Fruit fly (Drosophila melanogaster): ENCODE measurements around the gene CG15169.

CG15169 gene

dm6 chr2L:18968370-18969105 is 22.3 kb upstream of the CG15169 start, which contains the start of the genes Nak and Tango6 (continued):
- peak; percentile 62 for TF ChIP-seq CG13775 (GFP tag; optimal IDR thresholded peaks at IDR 0.05)
- TF ChIP-seq ash1 (GFP tag; optimal IDR thresholded peaks at IDR 0.05), result no peak
- peak; percentile 26 for TF ChIP-seq bab2 (GFP tag; optimal IDR thresholded peaks at IDR 0.05)
- no peak for TF ChIP-seq Fer3 (tag; optimal IDR thresholded peaks at IDR 0.05)
- TF ChIP-seq unc-4 (GFP tag; IDR thresholded peaks at IDR 0.05; ENCODE audit: partially characterized antibody), result peak; percentile 96
- no peak for TF ChIP-seq emc (GFP tag; optimal IDR thresholded peaks at IDR 0.05)
- TF ChIP-seq Antp (GFP tag; optimal IDR thresholded peaks at IDR 0.05), result peak; percentile 6
- TF ChIP-seq HHEX (GFP tag; optimal IDR thresholded peaks at IDR 0.05), result no peak
- no peak for TF ChIP-seq eve (GFP tag; optimal IDR thresholded peaks at IDR 0.05)
- TF ChIP-seq mirr (GFP tag; optimal IDR thresholded peaks at IDR 0.05), result no peak
- TF ChIP-seq Sry-β (GFP tag; optimal IDR thresholded peaks at IDR 0.05), result peak; percentile 83
- TF ChIP-seq fd3F (GFP tag; optimal IDR thresholded peaks at IDR 0.05), result no peak
- no peak for TF ChIP-seq ab (GFP tag; optimal IDR thresholded peaks at IDR 0.05)
- peak; percentile 59 for TF ChIP-seq ftz-f1 (GFP tag; optimal IDR thresholded peaks at IDR 0.05)
- TF ChIP-seq CHES-1-like (GFP tag; optimal IDR thresholded peaks at IDR 0.05), result peak; percentile 48
- peak; percentile 90 for TF ChIP-seq hkb (optimal IDR thresholded peaks at IDR 0.05)
- no peak for TF ChIP-seq hkb (GFP tag; IDR thresholded peaks at IDR 0.05)
- no peak for TF ChIP-seq Usf (GFP tag; optimal IDR thresholded peaks at IDR 0.05)
- peak; percentile 50 for TF ChIP-seq CG9932 (GFP tag; IDR thresholded peaks at IDR 0.05)
- no peak for TF ChIP-seq CG11560 (tag; IDR thresholded peaks at IDR 0.05)
- no peak for TF ChIP-seq Drgx (GFP tag; IDR thresholded peaks at IDR 0.05)
- no peak for TF ChIP-seq CG15696 (tag; optimal IDR thresholded peaks at IDR 0.05)
- no peak for TF ChIP-seq CG15011 (GFP tag; optimal IDR thresholded peaks at IDR 0.05)
- no peak for TF ChIP-seq Rx (GFP tag; IDR thresholded peaks at IDR 0.05)
- TF ChIP-seq tna (GFP tag; IDR thresholded peaks at IDR 0.05; ENCODE audit: partially characterized antibody), result peak; percentile 79
- TF ChIP-seq Xbp1 (GFP tag; optimal IDR thresholded peaks at IDR 0.05), result peak; percentile 23
- no peak for TF ChIP-seq yki (optimal IDR thresholded peaks at IDR 0.05)
- TF ChIP-seq Dip3 (GFP tag; optimal IDR thresholded peaks at IDR 0.05), result peak; percentile 39
- TF ChIP-seq sens (GFP tag), result peak; percentile 89
- no peak for TF ChIP-seq Dip2 (GFP tag; IDR thresholded peaks at IDR 0.05)
- TF ChIP-seq Fer2 (tag; optimal IDR thresholded peaks at IDR 0.05), result no peak
- TF ChIP-seq CG15601 (tag; optimal IDR thresholded peaks at IDR 0.05), result peak; percentile 50
- peak; percentile 76 for TF ChIP-seq ewg (GFP tag; optimal IDR thresholded peaks at IDR 0.05)
- no peak for TF ChIP-seq Kr (GFP tag; optimal IDR thresholded peaks at IDR 0.05)
- peak; percentile 63 for TF ChIP-seq CG2712 (tag; optimal IDR thresholded peaks at IDR 0.05)
- TF ChIP-seq Oli (tag; optimal IDR thresholded peaks at IDR 0.05), result no peak
- TF ChIP-seq shn (GFP tag; optimal IDR thresholded peaks at IDR 0.05), result peak; percentile 23
- no peak for TF ChIP-seq bcd (GFP tag; optimal IDR thresholded peaks at IDR 0.05)
- no peak for TF ChIP-seq jigr1 (GFP tag; IDR thresholded peaks at IDR 0.05)
- TF ChIP-seq sd (tag; optimal IDR thresholded peaks at IDR 0.05), result peak; percentile 36
- TF ChIP-seq gcm2 (GFP tag; optimal IDR thresholded peaks at IDR 0.05), result no peak
- TF ChIP-seq CG15269 (tag; optimal IDR thresholded peaks at IDR 0.05), result peak; percentile 20
- no peak for TF ChIP-seq CG4282 (GFP tag; optimal IDR thresholded peaks at IDR 0.05)
- TF ChIP-seq gro (GFP tag; optimal IDR thresholded peaks at IDR 0.05), result peak; percentile 15
- TF ChIP-seq ham (GFP tag; IDR thresholded peaks at IDR 0.05), result no peak
- no peak for TF ChIP-seq tgo (GFP tag; IDR thresholded peaks at IDR 0.05)
- peak; percentile 81 for TF ChIP-seq stwl (tag; optimal IDR thresholded peaks at IDR 0.05)
- TF ChIP-seq crc (GFP tag; optimal IDR thresholded peaks at IDR 0.05), result no peak
- TF ChIP-seq corto (GFP tag; optimal IDR thresholded peaks at IDR 0.05), result no peak
- peak; percentile 64 for TF ChIP-seq Ets97D (GFP tag; optimal IDR thresholded peaks at IDR 0.05)
- no peak for TF ChIP-seq CG8765 (GFP tag; IDR thresholded peaks at IDR 0.05)

Measured in whole organism, embryonic.